Fruit fly (Drosophila melanogaster) whole organism, embryonic: Measurements from ENCODE around the gene CG42748.

Experiments
- Asciz ChIP-seq: fragments of 200-800 bp; sonication (Bioruptor generic); optimal IDR thresholded peaks from 2 replicates; lab custom pipeline; 2017; ENCODE audit warnings: missing biosample characterization, mild to moderate bottlenecking, missing genetic modification characterization, missing genetic modification reagents
- CG10209 ChIP-seq: fragments of 200-800 bp; sonication (Bioruptor generic); optimal IDR thresholded peaks from 3 replicates; lab custom pipeline; 2017; ENCODE audit warnings: missing biosample characterization, mild to moderate bottlenecking, missing genetic modification characterization, missing genetic modification reagents
- CG10462 ChIP-seq: fragments of 200-800 bp; sonication (Bioruptor generic); optimal IDR thresholded peaks from 2 replicates; lab custom pipeline; 2016; ENCODE audit warnings: missing biosample characterization, missing genetic modification characterization
- CG12744 ChIP-seq: fragments of 200-800 bp; sonication (Bioruptor generic); optimal IDR thresholded peaks from 2 replicates; lab custom pipeline; 2016; ENCODE audit warnings: missing biosample characterization, missing genetic modification characterization
- CG13296 ChIP-seq: fragments of 200-800 bp; sonication (Bioruptor generic); optimal IDR thresholded peaks from 3 replicates; lab custom pipeline; 2018; ENCODE audit warnings: missing biosample characterization, mild to moderate bottlenecking, missing genetic modification characterization
- CG2129 ChIP-seq: fragments of 200-800 bp; sonication (Bioruptor generic); IDR thresholded peaks from 2 replicates; pipeline ENCODE4 v1.3.6; 2022; ENCODE audit warnings: missing biosample characterization, missing genetic modification characterization; ENCODE audit not compliant: partially characterized antibody
- CG2875 ChIP-seq: fragments of 200-800 bp; sonication (Bioruptor generic); optimal IDR thresholded peaks from 2 replicates; lab custom pipeline; 2017; ENCODE audit warnings: missing biosample characterization, mild to moderate bottlenecking, missing genetic modification characterization, missing genetic modification reagents
- CG31365 ChIP-seq: fragments of 200-800 bp; sonication (Bioruptor generic); optimal IDR thresholded peaks from 2 replicates; lab custom pipeline; 2018; ENCODE audit warnings: missing biosample characterization, mild to moderate bottlenecking, missing genetic modification characterization
- CG33213 ChIP-seq: fragments of 200-800 bp; sonication (Bioruptor generic); optimal IDR thresholded peaks from 3 replicates; lab custom pipeline; 2016; ENCODE audit warnings: missing biosample characterization, missing genetic modification characterization
- CG34224 ChIP-seq: fragments of 200-800 bp; sonication (Bioruptor generic); IDR thresholded peaks from 3 replicates; pipeline ENCODE4 v1.3.6; 2022; ENCODE audit warnings: missing biosample characterization, missing genetic modification characterization; ENCODE audit not compliant: partially characterized antibody
- CG5180 ChIP-seq: fragments of 200-800 bp; sonication (Bioruptor generic); optimal IDR thresholded peaks from 3 replicates; lab custom pipeline; 2017; ENCODE audit warnings: missing biosample characterization, missing genetic modification characterization, mild to moderate bottlenecking, moderate library complexity, missing genetic modification reagents
- CG5953 ChIP-seq: fragments of 200-800 bp; sonication (Bioruptor generic); IDR thresholded peaks from 2 replicates; pipeline ENCODE4 v1.3.6; 2022; ENCODE audit warnings: missing biosample characterization, missing genetic modification characterization
- CG7963 ChIP-seq: fragments of 200-800 bp; sonication (Bioruptor generic); IDR thresholded peaks from 3 replicates; pipeline ENCODE4 v1.3.6; 2022; ENCODE audit warnings: missing biosample characterization, missing genetic modification characterization; ENCODE audit not compliant: partially characterized antibody
- CG8089 ChIP-seq: fragments of 200-800 bp; sonication (Bioruptor generic); optimal IDR thresholded peaks from 3 replicates; lab custom pipeline; 2016; ENCODE audit warnings: missing biosample characterization, missing genetic modification characterization
- CG8290 ChIP-seq, 3 experiments: fragments of 200-800 bp; sonication (Bioruptor generic); optimal IDR thresholded peaks; 2 replicates each; lab custom pipeline; 2016 to 2019; ENCODE audit warnings: missing biosample characterization in 3 of 3, missing genetic modification characterization in 3 of 3, mild to moderate bottlenecking in 2 of 3, moderate library complexity in 1 of 3
- CG9932 ChIP-seq: fragments of 200-800 bp; sonication (Bioruptor generic); IDR thresholded peaks from 2 replicates; pipeline ENCODE4 v1.3.6; 2022; ENCODE audit warnings: missing biosample characterization, missing genetic modification characterization
- CoRest ChIP-seq: fragments of 200-800 bp; sonication (Bioruptor generic); optimal IDR thresholded peaks from 3 replicates; lab custom pipeline; 2018; ENCODE audit warnings: missing biosample characterization, mild to moderate bottlenecking, missing genetic modification characterization, moderate library complexity
- Deaf1 ChIP-seq: fragments of 200-800 bp; optimal IDR thresholded peaks from 3 replicates; lab custom pipeline; 2019; ENCODE audit warnings: missing biosample characterization, mild to moderate bottlenecking, missing genetic modification characterization, moderate library complexity
- Dip3 ChIP-seq: fragments of 200-800 bp; sonication (Bioruptor generic); optimal IDR thresholded peaks from 3 replicates; lab custom pipeline; 2016; ENCODE audit warnings: missing biosample characterization, missing genetic modification characterization
- Doc3 ChIP-seq: fragments of 200-800 bp; sonication (Bioruptor generic); IDR thresholded peaks from 3 replicates; pipeline ENCODE4 v1.3.6; 2022; ENCODE audit warnings: missing biosample characterization, missing genetic modification characterization; ENCODE audit not compliant: partially characterized antibody
- Dp ChIP-seq: fragments of 200-800 bp; sonication (Bioruptor generic); optimal IDR thresholded peaks from 2 replicates; lab custom pipeline; 2018; ENCODE audit warnings: missing biosample characterization, mild to moderate bottlenecking, missing genetic modification characterization, moderate library complexity
- H2.0 ChIP-seq: fragments of 200-800 bp; sonication (Bioruptor generic); IDR thresholded peaks from 2 replicates; pipeline ENCODE4 v1.3.6; 2022; ENCODE audit warnings: missing biosample characterization, missing genetic modification characterization
- Kr ChIP-seq: fragments of 200-800 bp; sonication (Bioruptor generic); optimal IDR thresholded peaks from 2 replicates; lab custom pipeline; 2017; ENCODE audit warnings: missing biosample characterization, mild to moderate bottlenecking, missing genetic modification characterization
- Nf-YB ChIP-seq: fragments of 200-800 bp; sonication (Bioruptor generic); optimal IDR thresholded peaks from 3 replicates; lab custom pipeline; 2019; ENCODE audit warnings: missing biosample characterization, mild to moderate bottlenecking, missing genetic modification characterization, moderate library complexity
- Optix ChIP-seq: fragments of 200-800 bp; sonication (Bioruptor generic); IDR thresholded peaks from 3 replicates; pipeline ENCODE4 v1.3.6; 2022; ENCODE audit warnings: missing biosample characterization, missing genetic modification characterization
- Ptx1 ChIP-seq: fragments of 200-800 bp; sonication (Bioruptor generic); IDR thresholded peaks from 2 replicates; pipeline ENCODE4 v1.3.6; 2022; ENCODE audit warnings: missing biosample characterization, missing genetic modification characterization
- Trl ChIP-seq, 3 experiments: fragments of >200 bp in 2 of 3; fragments of 200-800 bp in 1 of 3; sonication (Bioruptor generic) in 1 of 3; optimal IDR thresholded peaks; 2 replicates in 1 of 3; 3 replicates in 2 of 3; lab custom pipeline; 2016 to 2017; ENCODE audit warnings: missing biosample characterization in 1 of 3, missing genetic modification characterization in 1 of 3
- Xbp1 ChIP-seq: fragments of 200-800 bp; sonication (Bioruptor generic); optimal IDR thresholded peaks from 3 replicates; lab custom pipeline; 2016; ENCODE audit warnings: missing biosample characterization, mild to moderate bottlenecking, missing genetic modification characterization
- ap ChIP-seq: fragments of 200-800 bp; sonication (Bioruptor generic); IDR thresholded peaks from 2 replicates; pipeline ENCODE4 v1.3.6; 2022; ENCODE audit warnings: missing biosample characterization, missing genetic modification characterization
- bbx ChIP-seq: fragments of 200-800 bp; sonication (Bioruptor generic); IDR thresholded peaks from 2 replicates; pipeline ENCODE4 v1.3.6; 2022; ENCODE audit warnings: missing biosample characterization, missing genetic modification characterization; ENCODE audit not compliant: partially characterized antibody
- bowl ChIP-seq: fragments of 200-800 bp; sonication (Bioruptor generic); IDR thresholded peaks from 2 replicates; pipeline ENCODE4 v1.3.6; 2022; ENCODE audit warnings: missing biosample characterization, missing genetic modification characterization
- crp ChIP-seq, 2 experiments: fragments of 200-800 bp; sonication (Bioruptor generic); optimal IDR thresholded peaks; 2 replicates in 1 of 2; 3 replicates in 1 of 2; lab custom pipeline; 2017; ENCODE audit warnings: missing biosample characterization in 2 of 2, missing genetic modification characterization in 2 of 2, mild to moderate bottlenecking in 1 of 2, moderate library complexity in 1 of 2
- dpn ChIP-seq, 2 experiments: fragments of 200-800 bp; sonication (Bioruptor generic); optimal IDR thresholded peaks; 3 replicates each; lab custom pipeline; 2016; ENCODE audit warnings: missing biosample characterization in 2 of 2, missing genetic modification characterization in 2 of 2
- dysf ChIP-seq: fragments of 200-800 bp; sonication (Bioruptor generic); IDR thresholded peaks from 3 replicates; pipeline ENCODE4 v1.3.6; 2022; ENCODE audit warnings: missing biosample characterization, missing genetic modification characterization
- h ChIP-seq: fragments of >200 bp; optimal IDR thresholded peaks from 2 replicates; lab custom pipeline; 2017
- ham ChIP-seq: fragments of 200-800 bp; sonication (Bioruptor generic); IDR thresholded peaks from 2 replicates; pipeline ENCODE4 v1.3.6; 2022; ENCODE audit warnings: missing biosample characterization, missing genetic modification characterization
- kay ChIP-seq: fragments of 200-800 bp; sonication (Bioruptor generic); optimal IDR thresholded peaks from 2 replicates; lab custom pipeline; 2016; ENCODE audit warnings: missing biosample characterization, missing genetic modification characterization
- knrl ChIP-seq: fragments of 200-800 bp; sonication (Bioruptor generic); IDR thresholded peaks from 3 replicates; pipeline ENCODE4 v1.3.6; 2022; ENCODE audit warnings: missing biosample characterization, missing genetic modification characterization; ENCODE audit not compliant: partially characterized antibody
- lmd ChIP-seq: fragments of 200-800 bp; sonication (Bioruptor generic); IDR thresholded peaks from 2 replicates; pipeline ENCODE4 v1.3.6; 2022; ENCODE audit warnings: missing biosample characterization, missing genetic modification characterization
- luna ChIP-seq: fragments of 200-800 bp; sonication (Bioruptor generic); optimal IDR thresholded peaks from 2 replicates; lab custom pipeline; 2016; ENCODE audit warnings: missing biosample characterization, missing genetic modification characterization
- mld ChIP-seq: fragments of 200-800 bp; sonication (Bioruptor generic); IDR thresholded peaks from 3 replicates; pipeline ENCODE4 v1.3.6; 2022; ENCODE audit warnings: missing biosample characterization, missing genetic modification characterization; ENCODE audit not compliant: partially characterized antibody
- odd ChIP-seq: fragments of 200-800 bp; sonication (Bioruptor generic); optimal IDR thresholded peaks from 2 replicates; lab custom pipeline; 2017; ENCODE audit warnings: missing biosample characterization, mild to moderate bottlenecking, missing genetic modification characterization
- org-1 ChIP-seq: fragments of 200-800 bp; sonication (Bioruptor generic); optimal IDR thresholded peaks from 2 replicates; lab custom pipeline; 2017; ENCODE audit warnings: missing biosample characterization, missing genetic modification characterization
- phol ChIP-seq: fragments of 200-800 bp; sonication (Bioruptor generic); optimal IDR thresholded peaks from 3 replicates; lab custom pipeline; 2018; ENCODE audit warnings: missing biosample characterization, mild to moderate bottlenecking, missing genetic modification characterization, moderate library complexity
- shn ChIP-seq: fragments of 200-800 bp; sonication (Bioruptor generic); optimal IDR thresholded peaks from 3 replicates; lab custom pipeline; 2016; ENCODE audit warnings: missing biosample characterization, missing genetic modification characterization
- tll ChIP-seq, 2 experiments: fragments of 200-800 bp in 1 of 2; fragments of >200 bp in 1 of 2; sonication (Bioruptor generic) in 1 of 2; optimal IDR thresholded peaks; 2 replicates each; lab custom pipeline; 2017 to 2019; ENCODE audit warnings: missing biosample characterization in 2 of 2, missing genetic modification characterization in 2 of 2, mild to moderate bottlenecking in 1 of 2, moderate library complexity in 1 of 2
- twi ChIP-seq: fragments of 200-800 bp; optimal IDR thresholded peaks from 2 replicates; lab custom pipeline; 2019; ENCODE audit warnings: missing biosample characterization, mild to moderate bottlenecking, missing genetic modification characterization, moderate library complexity
- wor ChIP-seq: fragments of 200-800 bp; sonication (Bioruptor generic); IDR thresholded peaks from 2 replicates; pipeline ENCODE4 v1.3.6; 2022; ENCODE audit warnings: missing biosample characterization, missing genetic modification characterization
- z ChIP-seq: fragments of 200-800 bp; sonication (Bioruptor generic); IDR thresholded peaks from 3 replicates; pipeline ENCODE4 v1.3.6; 2022; ENCODE audit warnings: missing biosample characterization, missing genetic modification characterization
- zen2 ChIP-seq: fragments of 200-800 bp; sonication (Bioruptor generic); IDR thresholded peaks from 3 replicates; pipeline ENCODE4 v1.3.6; 2022; ENCODE audit warnings: missing biosample characterization, missing genetic modification characterization; ENCODE audit not compliant: partially characterized antibody

The CG42748 gene

DNA sequence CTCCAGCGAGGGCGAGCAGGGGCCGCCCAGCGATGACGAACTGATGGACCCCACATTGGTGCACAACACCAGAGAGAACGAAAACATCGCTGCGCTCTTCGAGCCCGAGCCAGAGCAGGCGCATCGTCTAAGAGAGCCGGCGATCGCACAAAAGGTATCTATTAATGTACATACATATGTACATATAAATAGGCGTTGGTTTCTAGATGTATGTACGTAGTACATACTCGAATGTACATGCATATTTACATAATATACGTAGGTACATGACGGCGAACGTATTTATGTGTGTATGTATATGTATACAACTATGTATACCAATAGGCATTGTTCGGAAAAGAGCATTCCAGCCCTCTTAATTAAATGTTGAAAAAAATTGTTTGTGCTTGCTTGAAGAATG lies 13.1 kb downstream of the CG42748 start (continued):
- TF ChIP-seq CG31365, result peak; percentile 64
- TF ChIP-seq Asciz (GFP tag; lab: Kevin White, UChicago), result peak; percentile 76
- no peak for TF ChIP-seq ham
- TF ChIP-seq shn, result no peak
- peak; percentile 85 for TF ChIP-seq CG13296 (GFP tag; lab: Kevin White, UChicago)
- TF ChIP-seq Kr (GFP tag; lab: Kevin White, UChicago), result no peak
- TF ChIP-seq CG34224 (GFP tag; lab: Robert Waterston, UW), result 0 out of 3 replicates have a peak, but pooled peaks have one; percentile 13
- TF ChIP-seq odd, result no peak
- TF ChIP-seq CG33213, result no peak
- TF ChIP-seq Trl (optimal IDR thresholded peaks at IDR 0.05; lab: Kevin White, UChicago), result peak; percentile 38 to 54
- TF ChIP-seq Trl (GFP tag; optimal IDR thresholded peaks at IDR 0.05; lab: Kevin White, UChicago), result no peak
- TF ChIP-seq CG7963 (GFP tag; lab: Robert Waterston, UW), result no peak
- TF ChIP-seq tll (GFP tag; optimal IDR thresholded peaks at IDR 0.05; lab: Kevin White, UChicago), result no peak
- TF ChIP-seq lmd (GFP tag; lab: Robert Waterston, UW), result no peak
- no peak for TF ChIP-seq CG2129 (GFP tag; lab: Robert Waterston, UW)
- TF ChIP-seq Optix (GFP tag; lab: Robert Waterston, UW), result no peak
- no peak for TF ChIP-seq luna (GFP tag; lab: Kevin White, UChicago)
- no peak for TF ChIP-seq H2.0 (GFP tag; lab: Robert Waterston, UW)
- no peak for TF ChIP-seq CG10462 (GFP tag; lab: Kevin White, UChicago)
- TF ChIP-seq Dp, result no peak
- TF ChIP-seq z (GFP tag; lab: Robert Waterston, UW), result no peak
- no peak for TF ChIP-seq CG8290 (GFP tag; optimal IDR thresholded peaks at IDR 0.05; lab: Kevin White, UChicago)
- TF ChIP-seq CG8290 (tag; optimal IDR thresholded peaks at IDR 0.05; lab: Kevin White, UChicago), result no peak
- TF ChIP-seq bbx (GFP tag; lab: Robert Waterston, UW), result no peak
- peak; percentile 30; the same call in 1 of the 2 replicates for TF ChIP-seq CG5953 (GFP tag; lab: Robert Waterston, UW)
- TF ChIP-seq crp (GFP tag; optimal IDR thresholded peaks at IDR 0.05; lab: Kevin White, UChicago), result no peak
- TF ChIP-seq CG8089 (GFP tag; lab: Kevin White, UChicago), result no peak
- TF ChIP-seq bowl (GFP tag; lab: Robert Waterston, UW), result no peak
- no peak for TF ChIP-seq h (lab: Kevin White, UChicago)
- TF ChIP-seq Nf-YB (GFP tag; lab: Kevin White, UChicago), result no peak
- TF ChIP-seq CoRest, result no peak
- TF ChIP-seq CG5180, result peak; percentile 51
- TF ChIP-seq dysf (GFP tag; lab: Robert Waterston, UW), result no peak
- TF ChIP-seq CG9932 (GFP tag; lab: Robert Waterston, UW), result no peak
- no peak for TF ChIP-seq Xbp1
- TF ChIP-seq CG10209, result no peak
- no peak for TF ChIP-seq kay (GFP tag; lab: Kevin White, UChicago)
- no peak for TF ChIP-seq zen2 (GFP tag; lab: Robert Waterston, UW)
- TF ChIP-seq Dip3 (GFP tag; lab: Kevin White, UChicago), result no peak
- TF ChIP-seq dpn (GFP tag; optimal IDR thresholded peaks at IDR 0.05; lab: Kevin White, UChicago), result no peak
- TF ChIP-seq mld (GFP tag; lab: Robert Waterston, UW), result no peak
- no peak for TF ChIP-seq org-1
- no peak for TF ChIP-seq phol
- no peak for TF ChIP-seq Ptx1 (GFP tag; lab: Robert Waterston, UW)
- no peak for TF ChIP-seq wor (GFP tag; lab: Robert Waterston, UW)
- no peak for TF ChIP-seq twi (tag; lab: Kevin White, UChicago)
- no peak for TF ChIP-seq CG2875 (GFP tag; lab: Kevin White, UChicago)
- TF ChIP-seq knrl, result no peak
- TF ChIP-seq Doc3, result no peak
- TF ChIP-seq ap (GFP tag; lab: Robert Waterston, UW), result no peak
- TF ChIP-seq Deaf1, result peak; percentile 9
- no peak for TF ChIP-seq CG12744 (GFP tag; lab: Kevin White, UChicago)
